Worm (Caenorhabditis elegans) whole organism, L1 larva: ENCODE results near the gene srpa-72.
A peak's percentile ranks its signal among the peaks of the same experiment; 100 is the strongest.

ENCODE experiments used
- C04F5.9 ChIP-seq: sonication (generic microtip); optimal IDR thresholded peaks from 2 replicates; lab custom pipeline; 2016; ENCODE audit warnings: missing genetic modification characterization, missing compliant biosample characterization
- C34B4.2 ChIP-seq: sonication (generic microtip); optimal IDR thresholded peaks from 2 replicates; lab custom pipeline; 2017; ENCODE audit warnings: mild to moderate bottlenecking, missing genetic modification characterization, missing compliant biosample characterization
- Y116A8C.19 ChIP-seq: sonication (generic microtip); optimal IDR thresholded peaks from 2 replicates; lab custom pipeline; 2016; ENCODE audit warnings: missing compliant biosample characterization, missing genetic modification characterization, borderline replicate concordance
- alr-1 ChIP-seq: fragments of 200-800 bp; sonication (Bioruptor generic); optimal IDR thresholded peaks from 2 replicates; lab custom pipeline; 2018; ENCODE audit warnings: borderline replicate concordance, mild to moderate bottlenecking, missing genetic modification characterization, missing compliant biosample characterization
- aly-2 ChIP-seq: fragments of 150-350 bp; optimal IDR thresholded peaks from 2 replicates; lab custom pipeline; 2014; ENCODE audit warnings: missing biosample characterization, missing genetic modification characterization
- ama-1 ChIP-seq: fragments of 150-350 bp; optimal IDR thresholded peaks from 2 replicates; lab custom pipeline; 2014
- ceh-63 ChIP-seq: fragments of 200-800 bp; sonication (Bioruptor generic); optimal IDR thresholded peaks from 2 replicates; lab custom pipeline; 2018; ENCODE audit warnings: mild to moderate bottlenecking, missing genetic modification characterization, missing compliant biosample characterization
- ceh-82 ChIP-seq, 3 experiments: fragments of 150-350 bp in 1 of 3; sonication (generic microtip) in 2 of 3; optimal IDR thresholded peaks; 2 replicates each; lab custom pipeline; 2014 to 2017; ENCODE audit warnings: missing biosample characterization in 3 of 3, missing genetic modification characterization in 3 of 3
- ces-1 ChIP-seq: fragments of 150-350 bp; optimal IDR thresholded peaks from 2 replicates; lab custom pipeline; 2014; ENCODE audit warnings: missing biosample characterization, missing genetic modification reagents, missing genetic modification characterization
- fkh-8 ChIP-seq: sonication (generic microtip); optimal IDR thresholded peaks from 2 replicates; lab custom pipeline; 2016; ENCODE audit warnings: mild to moderate bottlenecking, missing genetic modification characterization, missing compliant biosample characterization
- fos-1 ChIP-seq: fragments of 150-350 bp; optimal IDR thresholded peaks from 2 replicates; lab custom pipeline; 2014; ENCODE audit warnings: missing biosample characterization, missing genetic modification characterization
- hlh-17 ChIP-seq: fragments of 200-800 bp; sonication (Bioruptor generic); optimal IDR thresholded peaks from 2 replicates; lab custom pipeline; 2018; ENCODE audit warnings: missing genetic modification characterization, mild to moderate bottlenecking, missing compliant biosample characterization, moderate library complexity, borderline replicate concordance
- isw-1 ChIP-seq: fragments of 200-800 bp; sonication (Bioruptor generic); IDR thresholded peaks from 2 replicates; pipeline ENCODE4 v1.3.6; 2022; ENCODE audit warnings: missing genetic modification characterization, missing compliant biosample characterization
- lin-13 ChIP-seq: fragments of 150-350 bp; optimal IDR thresholded peaks from 2 replicates; lab custom pipeline; 2014; ENCODE audit warnings: missing biosample characterization, missing genetic modification reagents, missing genetic modification characterization
- lir-3 ChIP-seq: sonication (generic microtip); optimal IDR thresholded peaks from 2 replicates; lab custom pipeline; 2016; ENCODE audit warnings: mild to moderate bottlenecking, missing genetic modification characterization, moderate library complexity, missing compliant biosample characterization; ENCODE audit not compliant: poor library complexity
- mab-9 ChIP-seq: fragments of 200-800 bp; sonication (Bioruptor generic); IDR thresholded peaks from 2 replicates; pipeline ENCODE4 v1.3.6; 2022; ENCODE audit warnings: missing genetic modification reagents, missing genetic modification characterization, missing compliant biosample characterization
- mep-1 ChIP-seq: fragments of 150-350 bp; optimal IDR thresholded peaks from 2 replicates; lab custom pipeline; 2014; ENCODE audit warnings: missing biosample characterization, missing genetic modification characterization
- nhr-11 ChIP-seq: fragments of 150-350 bp; optimal IDR thresholded peaks from 2 replicates; lab custom pipeline; 2014; ENCODE audit warnings: missing biosample characterization, missing genetic modification characterization
- nhr-19 ChIP-seq: fragments of 200-800 bp; sonication (Bioruptor generic); conservative IDR thresholded peaks from 2 replicates; pipeline ENCODE4 v1.3.6; 2022; ENCODE audit warnings: missing genetic modification characterization, missing compliant biosample characterization
- nhr-77 ChIP-seq: fragments of 150-350 bp; optimal IDR thresholded peaks from 2 replicates; lab custom pipeline; 2014; ENCODE audit warnings: missing biosample characterization, missing genetic modification characterization
- nhr-84 ChIP-seq: sonication (generic microtip); optimal IDR thresholded peaks from 2 replicates; lab custom pipeline; 2017; ENCODE audit warnings: missing biosample characterization, missing genetic modification characterization
- nhr-85 ChIP-seq: sonication (generic microtip); peaks from one replicate; lab custom pipeline; 2016; ENCODE audit warnings: missing genetic modification characterization, inconsistent platforms, missing compliant biosample characterization
- nhr-90 ChIP-seq: sonication (generic microtip); optimal IDR thresholded peaks from 2 replicates; lab custom pipeline; 2016; ENCODE audit warnings: mild to moderate bottlenecking, missing genetic modification characterization, missing compliant biosample characterization; ENCODE audit not compliant: poor library complexity
- pag-3 ChIP-seq: sonication (generic microtip); optimal IDR thresholded peaks from 2 replicates; lab custom pipeline; 2017; ENCODE audit warnings: missing genetic modification characterization, mild to moderate bottlenecking, missing compliant biosample characterization, antibody characterized with exemption, borderline replicate concordance; ENCODE audit not compliant: insufficient read depth
- pax-3 ChIP-seq: fragments of 200-800 bp; sonication (Bioruptor generic); optimal IDR thresholded peaks from 2 replicates; lab custom pipeline; 2018; ENCODE audit warnings: mild to moderate bottlenecking, missing genetic modification characterization, moderate library complexity, missing compliant biosample characterization
- snu-23 ChIP-seq: sonication (generic microtip); optimal IDR thresholded peaks from 2 replicates; lab custom pipeline; 2016; ENCODE audit warnings: missing genetic modification characterization, missing compliant biosample characterization
- tbx-2 ChIP-seq: sonication (generic microtip); optimal IDR thresholded peaks from 2 replicates; lab custom pipeline; 2016; ENCODE audit warnings: missing genetic modification characterization, missing compliant biosample characterization
- tlp-1 ChIP-seq: fragments of 150-350 bp; optimal IDR thresholded peaks from 2 replicates; lab custom pipeline; 2014; ENCODE audit warnings: missing biosample characterization, missing genetic modification characterization
- unc-30 ChIP-seq: sonication (generic microtip); optimal IDR thresholded peaks from 2 replicates; lab custom pipeline; 2017; ENCODE audit warnings: missing biosample characterization, missing genetic modification characterization
- unc-62 ChIP-seq: fragments of 150-350 bp; optimal IDR thresholded peaks from 2 replicates; lab custom pipeline; 2014; ENCODE audit warnings: missing biosample characterization, missing genetic modification reagents, missing genetic modification characterization
- unc-86 ChIP-seq: sonication (generic microtip); optimal IDR thresholded peaks from 2 replicates; lab custom pipeline; 2016; ENCODE audit warnings: missing genetic modification characterization, missing compliant biosample characterization
- unc-98 ChIP-seq: fragments of 200-800 bp; sonication (Bioruptor generic); IDR thresholded peaks from 2 replicates; pipeline ENCODE4 v1.3.6; 2022; ENCODE audit warnings: missing genetic modification characterization, missing compliant biosample characterization
- zag-1 ChIP-seq: fragments of 150-350 bp; optimal IDR thresholded peaks from 2 replicates; lab custom pipeline; 2014; ENCODE audit warnings: missing biosample characterization, missing genetic modification characterization
- zip-4 ChIP-seq: fragments of 200-800 bp; sonication (Bioruptor generic); optimal IDR thresholded peaks from 2 replicates; lab custom pipeline; 2018; ENCODE audit warnings: mild to moderate bottlenecking, missing genetic modification characterization, moderate library complexity, missing compliant biosample characterization
- ztf-11 ChIP-seq, 2 experiments: sonication (generic microtip); optimal IDR thresholded peaks; 2 replicates each; lab custom pipeline; 2016 to 2017; ENCODE audit warnings: missing genetic modification characterization in 2 of 2, missing biosample characterization in 1 of 2, missing compliant biosample characterization in 1 of 2
- ztf-4 ChIP-seq: fragments of 150-350 bp; optimal IDR thresholded peaks from 2 replicates; lab custom pipeline; 2014; ENCODE audit warnings: missing biosample characterization, missing genetic modification characterization

Gene srpa-72

ce11 chrII:2752536-2752935, 34.7 kb upstream of the srpa-72 start, which contains the start of gene F29A7.6 (continued):
- TF ChIP-seq mab-9 (GFP tag; lab: Robert Waterston, UW) (0 out of 2 replicates have a peak, but pooled peaks have one; percentile 36), tbx-2 (tag; lab: Kevin White, UChicago) (peak; percentile 78), hlh-17 (GFP tag; lab: Kevin White, UChicago) (no peak), tlp-1 (tag; lab: Kevin White, UChicago) (no peak), lin-13 (peak; percentile 57), unc-30 (no peak), C34B4.2 (tag; lab: Kevin White, UChicago) (no peak), nhr-19 (peak; percentile 65), nhr-90 (peak; percentile 79), pag-3 (tag; lab: Kevin White, UChicago) (no peak)

ce11 chrII:2752999-2753398, 34.3 kb upstream of the srpa-72 start, which contains the start of gene F29A7.3:
TSS of gene F29A7.3 (plus strand) at chrII:2753299.
- TF ChIP-seq pag-3 (tag; lab: Kevin White, UChicago) (no peak), lir-3 (tag; lab: Kevin White, UChicago) (no peak), zip-4 (GFP tag; lab: Kevin White, UChicago) (no peak), unc-86 (no peak), unc-62 (GFP tag; lab: Kevin White, UChicago) (no peak), ceh-82 (tag; optimal IDR thresholded peaks at IDR 0.05; lab: Kevin White, UChicago) (no peak), isw-1 (no peak), ces-1 (GFP tag; lab: Kevin White, UChicago) (no peak), unc-30 (no peak), ama-1 (lab: Kevin White, UChicago) (no peak), ztf-11 (tag; optimal IDR thresholded peaks at IDR 0.05; lab: Kevin White, UChicago) (no peak), unc-98 (no peak), pax-3 (no peak), Y116A8C.19 (tag; lab: Kevin White, UChicago) (no peak), nhr-19 (no peak), tlp-1 (tag; lab: Kevin White, UChicago) (no peak), ceh-63 (GFP tag; lab: Kevin White, UChicago) (no peak), aly-2 (tag; lab: Kevin White, UChicago) (no peak), nhr-77 (tag; lab: Kevin White, UChicago) (no peak), nhr-84 (tag; lab: Kevin White, UChicago) (no peak)
- TF ChIP-seq, all 84 proteins: peak for 0

ce11 chrII:2754595-2754994, 32.7 kb upstream of the srpa-72 start:
- TF ChIP-seq C34B4.2 (tag; lab: Kevin White, UChicago) (no peak), zip-4 (GFP tag; lab: Kevin White, UChicago) (no peak), hlh-17 (GFP tag; lab: Kevin White, UChicago) (no peak), nhr-90 (no peak), snu-23 (GFP tag; lab: Kevin White, UChicago) (no peak), zag-1 (tag; lab: Kevin White, UChicago) (no peak), C04F5.9 (tag; lab: Kevin White, UChicago) (no peak), alr-1 (tag; lab: Kevin White, UChicago) (no peak), ztf-4 (no peak), nhr-11 (tag; lab: Kevin White, UChicago) (no peak), fkh-8 (tag; lab: Kevin White, UChicago) (no peak)

ce11 chrII:2756351-2756750, 30.9 kb upstream of the srpa-72 start:
- TF ChIP-seq mep-1 (no peak), nhr-85 (tag; lab: Kevin White, UChicago) (no peak), fos-1 (tag; lab: Kevin White, UChicago) (no peak), nhr-77 (tag; lab: Kevin White, UChicago) (no peak)
